Worm (Caenorhabditis elegans): ENCODE data around the gene unc-83.
A peak's percentile ranks its signal among the peaks of the same experiment; 100 is the strongest.

The unc-83 gene

DNA sequence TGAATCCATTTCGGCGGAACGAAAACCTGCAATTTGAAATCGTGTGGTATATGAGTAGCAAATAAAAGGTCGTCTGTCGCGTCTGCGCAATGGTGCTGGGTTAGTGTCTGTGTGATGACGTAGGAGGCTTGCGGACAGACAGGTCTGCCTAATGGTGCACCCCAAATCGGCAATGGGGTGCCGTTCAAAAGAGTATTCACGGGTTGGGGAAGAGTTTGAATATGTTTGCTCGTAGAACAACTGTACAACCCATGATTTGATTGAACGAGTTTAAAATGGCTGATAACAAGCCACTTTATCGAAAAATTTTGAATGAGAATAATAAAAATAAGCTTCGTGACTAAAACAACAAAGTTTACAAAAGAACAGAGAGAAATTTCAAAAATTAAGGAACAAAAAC lies 38.9 kb upstream of the unc-83 start, which contains the start of gene T05H4.11 (continued):
- TF ChIP-seq dox-1 (GFP tag; IDR thresholded peaks at IDR 0.05) (peak; percentile 31; the same call in 1 of the 2 replicates), B0336.3 (GFP tag; IDR thresholded peaks at IDR 0.05) (peak; percentile 60), Y79H2A.3 (GFP tag; conservative IDR thresholded peaks at IDR 0.05) (no peak), cebp-1 (GFP tag; IDR thresholded peaks at IDR 0.05) (no peak), cebp-1 (tag; optimal IDR thresholded peaks at IDR 0.05) (peak; percentile 20), hrde-1 (tag; optimal IDR thresholded peaks at IDR 0.05; ENCODE audit: borderline replicate concordance) (no peak), rpc-1 (optimal IDR thresholded peaks at IDR 0.05) (no peak), rpc-1 (tag; optimal IDR thresholded peaks at IDR 0.05) (no peak), unc-62 (GFP tag; optimal IDR thresholded peaks at IDR 0.05) (no peak), nhr-179 (tag; optimal IDR thresholded peaks at IDR 0.05) (no peak), athp-1 (tag; optimal IDR thresholded peaks at IDR 0.05) (peak; percentile 17), nhr-90 (tag; optimal IDR thresholded peaks at IDR 0.05) (no peak), nfyb-1 (GFP tag; IDR thresholded peaks at IDR 0.05) (0 out of 2 replicates have a peak, but pooled peaks have one; percentile 15), mcd-1 (GFP tag; IDR thresholded peaks at IDR 0.05) (0 out of 2 replicates have a peak, but pooled peaks have one; percentile 29), Y95B8A.8 (GFP tag; IDR thresholded peaks at IDR 0.05) (no peak)

- no peak for TF ChIP-seq hlh-12 (tag; optimal IDR thresholded peaks at IDR 0.05)
- no peak for TF ChIP-seq lsy-27 (tag; optimal IDR thresholded peaks at IDR 0.05; ENCODE audit: borderline replicate concordance, insufficient read depth)
- no peak for TF ChIP-seq ama-1 (optimal IDR thresholded peaks at IDR 0.05)
- TF ChIP-seq ama-1 (GFP tag; optimal IDR thresholded peaks at IDR 0.05), result peak in 1 of 2 experiments; percentile 20
- no peak for TF ChIP-seq ztf-28 (GFP tag; IDR thresholded peaks at IDR 0.05)
- 0 out of 2 replicates have a peak, but pooled peaks have one; percentile 24 for TF ChIP-seq Y95B8A.8 (GFP tag; IDR thresholded peaks at IDR 0.05)
- TF ChIP-seq egrh-3 (GFP tag; IDR thresholded peaks at IDR 0.05), result peak; percentile 39
- no peak for TF ChIP-seq D2030.7 (GFP tag; IDR thresholded peaks at IDR 0.05)
- TF ChIP-seq attf-6 (GFP tag; IDR thresholded peaks at IDR 0.05), result 0 out of 2 replicates have a peak, but pooled peaks have one; percentile 15
- 0 out of 2 replicates have a peak, but pooled peaks have one; percentile 50 for TF ChIP-seq Y53G8AR.9 (GFP tag; conservative IDR thresholded peaks at IDR 0.05)
- TF ChIP-seq madf-3 (GFP tag; IDR thresholded peaks at IDR 0.05), result peak; percentile 74; the same call in 1 of the 2 replicates
- TF ChIP-seq die-1 (tag; optimal IDR thresholded peaks at IDR 0.05), result no peak
- no peak for TF ChIP-seq hmg-1.2 (GFP tag; IDR thresholded peaks at IDR 0.05)
- no peak for TF ChIP-seq K11D2.4 (GFP tag; IDR thresholded peaks at IDR 0.05)
- TF ChIP-seq zim-3 (tag; optimal IDR thresholded peaks at IDR 0.05), result peak; percentile 20
- TF ChIP-seq hsf-1 (GFP tag; IDR thresholded peaks at IDR 0.05), result peak; percentile 69; the same call in 1 of the 2 replicates
- TF ChIP-seq ztf-3 (GFP tag; optimal IDR thresholded peaks at IDR 0.05), result no peak
- TF ChIP-seq zfh-2 (GFP tag; conservative IDR thresholded peaks at IDR 0.05), result peak; percentile 63
- no peak; the same call in 1 of the 2 replicates for TF ChIP-seq B0336.3 (GFP tag; IDR thresholded peaks at IDR 0.05)
- no peak for TF ChIP-seq let-607 (tag; optimal IDR thresholded peaks at IDR 0.05)
- TF ChIP-seq lin-40 (tag; optimal IDR thresholded peaks at IDR 0.05), result no peak
- no peak for TF ChIP-seq dpl-1 (GFP tag; optimal IDR thresholded peaks at IDR 0.05)
- TF ChIP-seq madf-6 (GFP tag; IDR thresholded peaks at IDR 0.05), result peak; percentile 48; the same call in 1 of the 2 replicates
- peak; percentile 46; the same call in 1 of the 2 replicates for TF ChIP-seq lin-26 (GFP tag; IDR thresholded peaks at IDR 0.05)
- peak; percentile 12; the same call in 1 of the 2 replicates for TF ChIP-seq nfyb-1 (GFP tag; IDR thresholded peaks at IDR 0.05)
- TF ChIP-seq lag-1 (GFP tag; IDR thresholded peaks at IDR 0.05), result no peak
- peak; percentile 20 for TF ChIP-seq chd-7 (tag; optimal IDR thresholded peaks at IDR 0.05)
- TF ChIP-seq ceh-100 (GFP tag; IDR thresholded peaks at IDR 0.05), result no peak
- peak; percentile 34; the same call in 1 of the 2 replicates for TF ChIP-seq ekl-4 (GFP tag; IDR thresholded peaks at IDR 0.05)
- TF ChIP-seq sptf-2 (GFP tag; optimal IDR thresholded peaks at IDR 0.05), result no peak
- no peak for TF ChIP-seq akir-1 (GFP tag; optimal IDR thresholded peaks at IDR 0.05)
- no peak for TF ChIP-seq mxl-1 (tag; optimal IDR thresholded peaks at IDR 0.05)
- 0 out of 2 replicates have a peak, but pooled peaks have one; percentile 24 for TF ChIP-seq attf-3 (GFP tag; conservative IDR thresholded peaks at IDR 0.05)
Observed at ce11 chrV:6426843-6427242, 38.0 kb upstream of the unc-83 start, which contains the start of gene atp-4. Gene atp-4 (minus strand): TSS chrV:6427112.

All from whole organism, young adult.